Worm (Caenorhabditis elegans): ENCODE results near the gene C56G2.4.

Gene C56G2.4

ce11 chrIII:6374947-6375415 lies 43.4 kb downstream of the C56G2.4 start, which contains the start of the genes rps-13 and nfx-1 (continued):
- TF ChIP-seq snpc-4 (tag; optimal IDR thresholded peaks at IDR 0.05) (no peak), Y55F3AM.14 (GFP tag; optimal IDR thresholded peaks at IDR 0.05) (no peak), lin-39 (tag; optimal IDR thresholded peaks at IDR 0.05) (no peak), skn-1 (tag; optimal IDR thresholded peaks at IDR 0.05) (peak; percentile 37), ZK546.5 (tag; optimal IDR thresholded peaks at IDR 0.05) (peak; percentile 28), unc-62 (GFP tag; optimal IDR thresholded peaks at IDR 0.05) (no peak), sem-4 (tag; optimal IDR thresholded peaks at IDR 0.05) (no peak), ama-1 (optimal IDR thresholded peaks at IDR 0.05) (peak; percentile 27), elt-1 (tag; optimal IDR thresholded peaks at IDR 0.05) (no peak), mbf-1 (tag; optimal IDR thresholded peaks at IDR 0.05) (no peak), lin-13 (GFP tag; optimal IDR thresholded peaks at IDR 0.05) (peak; percentile 79), nhr-11 (tag; optimal IDR thresholded peaks at IDR 0.05) (no peak)

DNA sequence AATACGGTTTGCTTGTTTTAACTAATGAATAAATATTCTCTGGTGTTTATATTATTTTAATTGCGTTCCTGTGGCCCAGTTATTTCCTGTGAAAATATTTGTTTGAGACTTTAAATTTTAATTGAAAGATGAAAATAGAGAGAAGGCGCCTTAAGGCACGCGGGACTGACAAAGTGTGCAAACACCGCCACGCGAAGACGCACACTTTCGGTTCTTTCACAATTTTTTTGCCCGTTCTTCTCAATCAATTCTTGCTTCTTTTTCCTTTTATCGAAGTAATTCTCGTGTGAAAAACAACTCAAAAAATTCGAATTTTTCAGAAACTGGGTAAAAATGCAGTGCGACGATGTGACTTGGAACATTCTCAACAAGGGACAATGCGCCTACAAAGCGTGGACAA lies 47.6 kb downstream of the C56G2.4 start, which contains the start of gene C16A3.6:
Gene C16A3.6 (plus strand): TSS at position 84 of the 400 bp plus-strand sequence.
- TF ChIP-seq F13H6.1 (tag; optimal IDR thresholded peaks at IDR 0.05) = peak; percentile 25
- no peak for TF ChIP-seq lin-39 (tag; optimal IDR thresholded peaks at IDR 0.05)
- no peak for TF ChIP-seq fos-1 (tag; optimal IDR thresholded peaks at IDR 0.05)
- TF ChIP-seq unc-39 (tag; optimal IDR thresholded peaks at IDR 0.05) = no peak
- TF ChIP-seq unc-55 (GFP tag; optimal IDR thresholded peaks at IDR 0.05) = peak; percentile 12
- TF ChIP-seq elt-3 (tag; optimal IDR thresholded peaks at IDR 0.05) = no peak
- no peak for TF ChIP-seq nhr-237 (tag; optimal IDR thresholded peaks at IDR 0.05)
- peak; percentile 9 to 69 for TF ChIP-seq lsy-2 (tag; optimal IDR thresholded peaks at IDR 0.05)
- TF ChIP-seq mab-5 (tag; optimal IDR thresholded peaks at IDR 0.05) = no peak
- TF ChIP-seq nhr-23 (tag; optimal IDR thresholded peaks at IDR 0.05) = no peak
- TF ChIP-seq nhr-77 (tag; optimal IDR thresholded peaks at IDR 0.05) = no peak
- peak; percentile 18 for TF ChIP-seq gmeb-1 (tag; optimal IDR thresholded peaks at IDR 0.05)

ce11 chrIII:6380472-6380871 lies 48.9 kb downstream of the C56G2.4 start, which contains the start of gene C16A3.5:
Gene C16A3.5, plus strand, starts transcription at chrIII:6380772.
- no peak for TF ChIP-seq crh-2 (tag; optimal IDR thresholded peaks at IDR 0.05)
- TF ChIP-seq ztf-11 (tag; optimal IDR thresholded peaks at IDR 0.05) = no peak
- no peak for TF ChIP-seq nhr-77 (tag; optimal IDR thresholded peaks at IDR 0.05)
- no peak for TF ChIP-seq mbf-1 (tag; optimal IDR thresholded peaks at IDR 0.05)
- TF ChIP-seq mdl-1 (tag; optimal IDR thresholded peaks at IDR 0.05) = no peak
- TF ChIP-seq nhr-129 (tag; optimal IDR thresholded peaks at IDR 0.05) = no peak
- TF ChIP-seq nhr-25 (tag; optimal IDR thresholded peaks at IDR 0.05) = no peak
- TF ChIP-seq gmeb-1 (tag; optimal IDR thresholded peaks at IDR 0.05) = no peak
- TF ChIP-seq nhr-237 (tag; optimal IDR thresholded peaks at IDR 0.05) = no peak
- TF ChIP-seq blmp-1 (tag; optimal IDR thresholded peaks at IDR 0.05; ENCODE audit: insufficient read depth) = no peak
- TF ChIP-seq unc-55 (GFP tag; optimal IDR thresholded peaks at IDR 0.05) = no peak
- no peak for TF ChIP-seq unc-39 (tag; optimal IDR thresholded peaks at IDR 0.05)
- TF ChIP-seq sma-9 (GFP tag; optimal IDR thresholded peaks at IDR 0.05) = no peak
- no peak for TF ChIP-seq sma-9 (tag; optimal IDR thresholded peaks at IDR 0.05)

ce11 chrIII:6381584-6382391 lies 50.3 kb downstream of the C56G2.4 start, which contains the start of gene znf-622:
Gene znf-622, plus strand, starts transcription at chrIII:6381634.
- no peak for TF ChIP-seq R02D3.7 (tag; optimal IDR thresholded peaks at IDR 0.05)
- TF ChIP-seq mdl-1 (tag; optimal IDR thresholded peaks at IDR 0.05) = no peak
- TF ChIP-seq lin-11 (tag; optimal IDR thresholded peaks at IDR 0.05) = no peak
- no peak for TF ChIP-seq crh-2 (tag; optimal IDR thresholded peaks at IDR 0.05)
- TF ChIP-seq sma-9 (GFP tag; optimal IDR thresholded peaks at IDR 0.05) = no peak
- TF ChIP-seq sma-9 (tag; optimal IDR thresholded peaks at IDR 0.05) = no peak
- TF ChIP-seq sma-3 (GFP tag; optimal IDR thresholded peaks at IDR 0.05) = no peak
- no peak for TF ChIP-seq skn-1 (tag; optimal IDR thresholded peaks at IDR 0.05)
- no peak for TF ChIP-seq peb-1 (tag; optimal IDR thresholded peaks at IDR 0.05)
- no peak for TF ChIP-seq nhr-21 (tag; optimal IDR thresholded peaks at IDR 0.05)
- TF ChIP-seq ztf-4 (tag; optimal IDR thresholded peaks at IDR 0.05) = no peak
- TF ChIP-seq nhr-12 (tag; optimal IDR thresholded peaks at IDR 0.05) = no peak
- no peak for TF ChIP-seq ztf-11 (tag; optimal IDR thresholded peaks at IDR 0.05)
- TF ChIP-seq snpc-4 (tag; optimal IDR thresholded peaks at IDR 0.05) = no peak
- TF ChIP-seq nhr-23 (tag; optimal IDR thresholded peaks at IDR 0.05) = no peak
- TF ChIP-seq elt-1 (tag; optimal IDR thresholded peaks at IDR 0.05) = no peak

Measured in whole organism, L2 larva.